Fruit fly (Drosophila melanogaster) whole organism, wandering third instar larva: Measurements from ENCODE around the gene CG5810.

Source experiments
- Abd-B ChIP-seq: fragments of >200 bp; optimal IDR thresholded peaks from 2 replicates; lab custom pipeline; 2017; ENCODE audit warnings: missing biosample characterization, missing genetic modification characterization
- CG32264 ChIP-seq: fragments of 200-800 bp; sonication (Bioruptor generic); optimal IDR thresholded peaks from 2 replicates; lab custom pipeline; 2016; ENCODE audit warnings: missing biosample characterization, missing genetic modification characterization
- CG9705 ChIP-seq: fragments of 200-800 bp; sonication (Bioruptor generic); optimal IDR thresholded peaks from 2 replicates; lab custom pipeline; 2018; ENCODE audit warnings: missing biosample characterization, mild to moderate bottlenecking, missing genetic modification characterization
- CrebA ChIP-seq: fragments of 200-800 bp; sonication (Bioruptor generic); optimal IDR thresholded peaks from 2 replicates; lab custom pipeline; 2016; ENCODE audit warnings: missing biosample characterization, mild to moderate bottlenecking, missing genetic modification characterization, borderline replicate concordance
- Dfd ChIP-seq: fragments of >200 bp; optimal IDR thresholded peaks from 2 replicates; lab custom pipeline; 2017; ENCODE audit warnings: missing biosample characterization, missing genetic modification characterization
- Dif ChIP-seq: fragments of 200-275, 200-300 bp; sonication (Bioruptor generic); optimal IDR thresholded peaks from 2 replicates; lab custom pipeline; 2018; ENCODE audit warnings: missing biosample characterization, missing genetic modification characterization; ENCODE audit not compliant: partially characterized antibody
- GATAd ChIP-seq: sonication (Bioruptor generic); optimal IDR thresholded peaks from 2 replicates; lab custom pipeline; 2016; ENCODE audit warnings: missing biosample characterization, missing genetic modification characterization
- HLH106 ChIP-seq: fragments of 200-800 bp; optimal IDR thresholded peaks from 3 replicates; lab custom pipeline; 2019; ENCODE audit warnings: missing biosample characterization, mild to moderate bottlenecking, missing genetic modification characterization, moderate library complexity
- Hnf4 ChIP-seq: fragments of 200-800 bp; sonication (Bioruptor generic); optimal IDR thresholded peaks from 2 replicates; lab custom pipeline; 2016; ENCODE audit warnings: missing biosample characterization, mild to moderate bottlenecking, missing genetic modification characterization
- Hr78 ChIP-seq: fragments of >200 bp; optimal IDR thresholded peaks from 2 replicates; lab custom pipeline; 2017; ENCODE audit warnings: missing biosample characterization, missing genetic modification characterization
- Hr83 ChIP-seq: fragments of 200-300 bp; sonication (Bioruptor generic); optimal IDR thresholded peaks from 2 replicates; lab custom pipeline; 2016; ENCODE audit warnings: missing biosample characterization, mild to moderate bottlenecking, missing genetic modification characterization, moderate library complexity; ENCODE audit not compliant: poor library complexity, severe bottlenecking
- Jra ChIP-seq: sonication (Bioruptor generic); optimal IDR thresholded peaks from 2 replicates; lab custom pipeline; 2016; ENCODE audit warnings: missing biosample characterization, missing genetic modification characterization
- Mio ChIP-seq: sonication (Bioruptor generic); optimal IDR thresholded peaks from 2 replicates; lab custom pipeline; 2016; ENCODE audit warnings: missing biosample characterization, missing genetic modification characterization
- Myc ChIP-seq: fragments of >200 bp; optimal IDR thresholded peaks from 2 replicates; lab custom pipeline; 2017
- N ChIP-seq: fragments of >200 bp; optimal IDR thresholded peaks from 2 replicates; lab custom pipeline; 2018; ENCODE audit warnings: missing biosample characterization, missing external identifiers, missing genetic modification characterization
- OdsH ChIP-seq: fragments of 200-800 bp; sonication (Bioruptor generic); optimal IDR thresholded peaks from 2 replicates; lab custom pipeline; 2016; ENCODE audit warnings: missing biosample characterization, mild to moderate bottlenecking, missing genetic modification characterization
- Rel ChIP-seq, 2 experiments: fragments of 200-800 bp; sonication (Bioruptor generic) in 1 of 2; optimal IDR thresholded peaks; 2 replicates in 1 of 2; 3 replicates in 1 of 2; lab custom pipeline; 2016 to 2019; ENCODE audit warnings: mild to moderate bottlenecking in 2 of 2, missing biosample characterization in 2 of 2, missing genetic modification characterization in 2 of 2, moderate library complexity in 1 of 2
- Sp1 ChIP-seq: fragments of 200-800 bp; sonication (Bioruptor generic); optimal IDR thresholded peaks from 3 replicates; lab custom pipeline; 2019; ENCODE audit warnings: missing biosample characterization, mild to moderate bottlenecking, missing genetic modification characterization, moderate library complexity
- Vsx2 ChIP-seq: fragments of 200-300, 225-300 bp; sonication (Bioruptor generic); optimal IDR thresholded peaks from 2 replicates; lab custom pipeline; 2018; ENCODE audit warnings: missing biosample characterization, missing genetic modification characterization; ENCODE audit not compliant: partially characterized antibody
- br ChIP-seq: fragments of 200-800 bp; sonication (Bioruptor generic); optimal IDR thresholded peaks from 2 replicates; lab custom pipeline; 2016; ENCODE audit warnings: missing biosample characterization, missing genetic modification characterization
- brk ChIP-seq: fragments of 200-800 bp; sonication (Bioruptor generic); optimal IDR thresholded peaks from 2 replicates; lab custom pipeline; 2016; ENCODE audit warnings: missing biosample characterization, mild to moderate bottlenecking, missing genetic modification characterization
- dl ChIP-seq, 2 experiments: fragments of 175-275, 200-275 bp in 1 of 2; fragments of 200-275 bp in 1 of 2; sonication (Bioruptor generic); optimal IDR thresholded peaks; lab custom pipeline; 2018; ENCODE audit warnings: mild to moderate bottlenecking in 2 of 2, missing biosample characterization in 2 of 2, missing genetic modification characterization in 2 of 2, moderate library complexity in 2 of 2; ENCODE audit not compliant: partially characterized antibody in 2 of 2, insufficient read depth in 1 of 2
- dmrt93B ChIP-seq: fragments of 200-800 bp; sonication (Bioruptor generic); optimal IDR thresholded peaks from 2 replicates; lab custom pipeline; 2018; ENCODE audit warnings: missing biosample characterization, mild to moderate bottlenecking, missing genetic modification characterization
- dsf ChIP-seq: sonication (Bioruptor generic); optimal IDR thresholded peaks from 2 replicates; lab custom pipeline; 2016; ENCODE audit warnings: missing biosample characterization, missing genetic modification characterization, borderline replicate concordance
- ey ChIP-seq: fragments of 200-800 bp; sonication (Bioruptor generic); optimal IDR thresholded peaks from 2 replicates; lab custom pipeline; 2016; ENCODE audit warnings: missing biosample characterization, missing genetic modification characterization
- foxo ChIP-seq, 2 experiments: fragments of 200-800 bp; sonication (Bioruptor generic); optimal IDR thresholded peaks; 2 replicates in 1 of 2; 3 replicates in 1 of 2; lab custom pipeline; 2016 to 2017; ENCODE audit warnings: missing biosample characterization in 2 of 2, missing genetic modification characterization in 2 of 2
- fru ChIP-seq: fragments of 200-800 bp; sonication (Bioruptor generic); optimal IDR thresholded peaks from 3 replicates; lab custom pipeline; 2016; ENCODE audit warnings: missing biosample characterization, mild to moderate bottlenecking, missing genetic modification characterization
- h ChIP-seq: fragments of 200-800 bp; sonication (Bioruptor generic); optimal IDR thresholded peaks from 3 replicates; lab custom pipeline; 2016; ENCODE audit warnings: missing biosample characterization, mild to moderate bottlenecking, missing genetic modification characterization
- jim ChIP-seq: fragments of 175-275, 200-325 bp; sonication (Bioruptor generic); optimal IDR thresholded peaks from 2 replicates; lab custom pipeline; 2016; ENCODE audit warnings: missing biosample characterization, mild to moderate bottlenecking, missing genetic modification characterization
- lola ChIP-seq: fragments of >200 bp; optimal IDR thresholded peaks from 2 replicates; lab custom pipeline; 2017; ENCODE audit warnings: missing biosample characterization, missing genetic modification characterization
- pan ChIP-seq: fragments of >200 bp; optimal IDR thresholded peaks from 2 replicates; lab custom pipeline; 2017
- psq ChIP-seq: fragments of 200-800 bp; sonication (Bioruptor generic); optimal IDR thresholded peaks from 3 replicates; lab custom pipeline; 2017; ENCODE audit warnings: missing biosample characterization, mild to moderate bottlenecking, missing genetic modification characterization, moderate library complexity
- rgr ChIP-seq: fragments of 200-800 bp; sonication (Bioruptor generic); optimal IDR thresholded peaks from 3 replicates; lab custom pipeline; 2016; ENCODE audit warnings: missing biosample characterization, mild to moderate bottlenecking, missing genetic modification characterization
- sage ChIP-seq: fragments of 200-800 bp; sonication (Bioruptor generic); optimal IDR thresholded peaks from 2 replicates; lab custom pipeline; 2016; ENCODE audit warnings: missing biosample characterization, mild to moderate bottlenecking, missing genetic modification characterization
- sv ChIP-seq: fragments of 200-800 bp; sonication (Bioruptor generic); optimal IDR thresholded peaks from 3 replicates; lab custom pipeline; 2016; ENCODE audit warnings: missing biosample characterization, missing genetic modification characterization
- tai ChIP-seq: sonication (Bioruptor generic); optimal IDR thresholded peaks from 2 replicates; lab custom pipeline; 2016; ENCODE audit warnings: missing biosample characterization, missing genetic modification characterization
- usp ChIP-seq: fragments of >200 bp; optimal IDR thresholded peaks from 2 replicates; lab custom pipeline; 2017; ENCODE audit warnings: missing biosample characterization, missing genetic modification characterization
- woc ChIP-seq: sonication (Bioruptor generic); optimal IDR thresholded peaks from 2 replicates; lab custom pipeline; 2016; ENCODE audit warnings: missing biosample characterization, mild to moderate bottlenecking, missing genetic modification characterization

The CG5810 gene

dm6 chr3R:21179592-21180390 is 16.2 kb downstream of the CG5810 start:
- TF ChIP-seq Dif (GFP tag; lab: Kevin White, UChicago) (no peak), CrebA (GFP tag; lab: Kevin White, UChicago) (peak; percentile 46), br (peak; percentile 11), rgr (GFP tag; lab: Kevin White, UChicago) (no peak), Myc (lab: Kevin White, UChicago) (peak; percentile 89)

- TF ChIP-seq CG32264 (no peak), h (GFP tag; lab: Kevin White, UChicago) (peak; percentile 58), Sp1 (GFP tag; lab: Kevin White, UChicago) (peak; percentile 12), dmrt93B (no peak), dsf (GFP tag; lab: Kevin White, UChicago) (no peak), CG9705 (no peak), Vsx2 (GFP tag; lab: Kevin White, UChicago) (no peak), sage (GFP tag; lab: Kevin White, UChicago) (no peak), ey (peak; percentile 29), CrebA (GFP tag; lab: Kevin White, UChicago) (no peak), Dfd (GFP tag; lab: Kevin White, UChicago) (no peak), fru (GFP tag; lab: Kevin White, UChicago) (peak; percentile 48), usp (no peak), OdsH (GFP tag; lab: Kevin White, UChicago) (peak; percentile 47), Myc (lab: Kevin White, UChicago) (no peak), br (no peak), brk (GFP tag; lab: Kevin White, UChicago) (no peak), Dif (GFP tag; lab: Kevin White, UChicago) (peak; percentile 65), Rel (GFP tag; optimal IDR thresholded peaks at IDR 0.05; lab: Kevin White, UChicago) (no peak), Rel (tag; optimal IDR thresholded peaks at IDR 0.05; lab: Kevin White, UChicago) (no peak), dl (GFP tag; optimal IDR thresholded peaks at IDR 0.05; lab: Kevin White, UChicago; ENCODE audit: insufficient read depth in 1 of 2, partially characterized antibody in 2 of 2) (peak in 1 of 2 experiments; percentile 16), Hr78 (GFP tag; lab: Kevin White, UChicago) (no peak), Jra (peak; percentile 13), sv (GFP tag; lab: Kevin White, UChicago) (no peak), rgr (GFP tag; lab: Kevin White, UChicago) (peak; percentile 13), pan (lab: Kevin White, UChicago) (no peak), psq (GFP tag; lab: Kevin White, UChicago) (peak; percentile 41), Hnf4 (GFP tag; lab: Kevin White, UChicago) (peak; percentile 4), tai (GFP tag; lab: Kevin White, UChicago) (no peak), jim (GFP tag; lab: Kevin White, UChicago) (no peak), Hr83 (peak; percentile 12), Abd-B (GFP tag; lab: Kevin White, UChicago) (no peak), GATAd (GFP tag; lab: Kevin White, UChicago) (no peak), lola (GFP tag; lab: Kevin White, UChicago) (no peak), foxo (GFP tag; optimal IDR thresholded peaks at IDR 0.05; lab: Kevin White, UChicago) (peak in 1 of 2 experiments; percentile 64), Mio (GFP tag; lab: Kevin White, UChicago) (no peak), HLH106 (tag; lab: Kevin White, UChicago) (peak; percentile 14), N (GFP tag; lab: Kevin White, UChicago) (no peak), woc (GFP tag; lab: Kevin White, UChicago) (no peak)
Measured at dm6 chr3R:21180391-21180796, 16.8 kb downstream of the CG5810 start.
